Fruit fly (Drosophila melanogaster): Measurements from ENCODE around the gene twy.

The twy gene

DNA sequence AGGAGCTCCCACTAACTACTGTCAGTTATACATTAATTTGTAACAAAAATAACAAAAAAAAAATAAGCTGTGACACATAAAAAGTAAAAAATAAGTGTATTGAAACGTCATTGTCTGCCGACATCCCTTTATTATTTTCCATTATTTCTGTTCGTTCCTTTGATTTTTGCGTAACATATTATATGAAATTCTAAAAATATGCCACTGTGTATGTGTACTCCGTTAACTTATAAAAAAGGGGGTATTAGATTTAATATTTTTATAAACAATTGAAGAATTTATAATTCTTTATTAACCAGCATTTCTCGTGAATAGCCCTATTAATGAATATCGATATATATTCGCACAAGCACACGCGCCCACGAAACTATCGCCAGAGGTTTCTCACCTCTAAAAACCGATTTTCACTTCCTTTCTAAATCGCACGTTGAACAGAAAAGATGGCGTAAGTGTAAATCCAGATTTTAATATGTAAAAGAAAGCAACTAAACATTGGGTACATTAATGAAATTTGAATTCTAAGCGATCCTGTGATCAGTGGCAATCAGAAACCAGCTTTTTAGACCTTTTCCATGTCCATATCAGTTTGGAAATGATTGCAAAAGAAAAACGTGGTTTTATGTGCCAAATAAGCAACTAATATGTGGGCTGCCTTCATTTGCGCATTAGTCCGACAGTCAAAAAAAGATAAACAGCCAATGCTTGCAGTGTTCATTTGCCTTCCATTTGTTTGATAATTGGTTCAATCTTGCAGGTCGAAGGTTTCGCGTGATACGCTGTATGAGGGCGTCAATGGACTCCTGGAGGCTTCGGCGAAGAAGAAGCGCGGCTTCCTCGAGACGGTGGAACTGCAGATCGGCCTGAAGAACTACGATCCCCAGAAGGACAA is 29.6 kb upstream of the twy start, which contains the start of gene RpL10Ab (continued):
- TF ChIP-seq CG11247 (GFP tag; IDR thresholded peaks at IDR 0.05) (peak; percentile 64), nom (GFP tag; optimal IDR thresholded peaks at IDR 0.05) (peak; percentile 40), Hr3 (GFP tag; optimal IDR thresholded peaks at IDR 0.05) (peak; percentile 70), CG1024 (GFP tag; IDR thresholded peaks at IDR 0.05) (peak; percentile 60; the same call in 1 of the 2 replicates), CG6765 (GFP tag; optimal IDR thresholded peaks at IDR 0.05) (peak; percentile 69), Oli (tag; optimal IDR thresholded peaks at IDR 0.05) (peak; percentile 29), zen2 (GFP tag; IDR thresholded peaks at IDR 0.05; ENCODE audit: partially characterized antibody) (peak; percentile 82), ERR (GFP tag; optimal IDR thresholded peaks at IDR 0.05) (no peak), CG10209 (GFP tag; optimal IDR thresholded peaks at IDR 0.05) (peak; percentile 55), Doc2 (GFP tag; IDR thresholded peaks at IDR 0.05) (no peak), dimm (GFP tag; IDR thresholded peaks at IDR 0.05) (0 out of 2 replicates have a peak, but pooled peaks have one; percentile 9), Ets97D (GFP tag; optimal IDR thresholded peaks at IDR 0.05) (peak; percentile 97), bigmax (GFP tag; optimal IDR thresholded peaks at IDR 0.05) (no peak), onecut (GFP tag; IDR thresholded peaks at IDR 0.05) (peak; percentile 77), rib (GFP tag; IDR thresholded peaks at IDR 0.05) (peak; percentile 67; the same call in 1 of the 2 replicates), pum (GFP tag; optimal IDR thresholded peaks at IDR 0.05) (peak; percentile 19), Stat92E (GFP tag; optimal IDR thresholded peaks at IDR 0.05) (no peak), YL-1 (GFP tag; optimal IDR thresholded peaks at IDR 0.05) (peak; percentile 92), usp (GFP tag; optimal IDR thresholded peaks at IDR 0.05) (no peak), CG7372 (GFP tag; IDR thresholded peaks at IDR 0.05) (peak; percentile 66; the same call in 1 of the 2 replicates), unpg (GFP tag; optimal IDR thresholded peaks at IDR 0.05) (peak; percentile 53), Bteb2 (GFP tag; optimal IDR thresholded peaks at IDR 0.05) (peak; percentile 47), CG15514 (GFP tag; optimal IDR thresholded peaks at IDR 0.05) (peak; percentile 57), CG2199 (GFP tag; IDR thresholded peaks at IDR 0.05) (no peak), CG1603 (tag; optimal IDR thresholded peaks at IDR 0.05) (peak; percentile 69), CG15601 (tag; optimal IDR thresholded peaks at IDR 0.05) (peak; percentile 10), CG31224 (GFP tag; IDR thresholded peaks at IDR 0.05) (peak; percentile 18; the same call in 1 of the 2 replicates), Camta (GFP tag; optimal IDR thresholded peaks at IDR 0.05) (peak; percentile 22), CG11723 (GFP tag; optimal IDR thresholded peaks at IDR 0.05) (peak; percentile 44), seq (GFP tag; IDR thresholded peaks at IDR 0.05) (no peak), exex (tag; optimal IDR thresholded peaks at IDR 0.05) (peak; percentile 19), CG18476 (GFP tag; optimal IDR thresholded peaks at IDR 0.05) (peak; percentile 15), eyg (GFP tag; optimal IDR thresholded peaks at IDR 0.05) (no peak), fd102C (GFP tag; optimal IDR thresholded peaks at IDR 0.05) (no peak), Poxn (GFP tag; IDR thresholded peaks at IDR 0.05) (no peak), Drgx (GFP tag; IDR thresholded peaks at IDR 0.05) (peak; percentile 21; the same call in 1 of the 2 replicates), klu (GFP tag; IDR thresholded peaks at IDR 0.05) (peak; percentile 61; the same call in 1 of the 2 replicates), gcm (GFP tag; optimal IDR thresholded peaks at IDR 0.05) (peak; percentile 23), jumu (GFP tag; optimal IDR thresholded peaks at IDR 0.05) (no peak), Spps (tag; optimal IDR thresholded peaks at IDR 0.05) (no peak), Xrp1 (GFP tag; IDR thresholded peaks at IDR 0.05) (peak; percentile 30; the same call in 1 of the 2 replicates), CG32532 (GFP tag; IDR thresholded peaks at IDR 0.05) (peak; percentile 78), CG4617 (GFP tag; optimal IDR thresholded peaks at IDR 0.05; ENCODE audit: borderline replicate concordance) (no peak), trh (GFP tag; optimal IDR thresholded peaks at IDR 0.05) (no peak), CG13296 (GFP tag; optimal IDR thresholded peaks at IDR 0.05) (peak; percentile 58), CG10979 (tag; optimal IDR thresholded peaks at IDR 0.05) (peak; percentile 17), gem (tag; optimal IDR thresholded peaks at IDR 0.05) (peak; percentile 87), CG12104 (GFP tag; optimal IDR thresholded peaks at IDR 0.05) (peak; percentile 65)
